Worm (Caenorhabditis elegans) whole organism, L4 larva: ENCODE measurements around the gene fem-3.

Source experiments
- R02D3.7 ChIP-seq: fragments of 150-350 bp; sonication (generic microtip); optimal IDR thresholded peaks from 3 replicates; lab custom pipeline; 2014; ENCODE audit warnings: missing biosample characterization, missing genetic modification characterization
- pqm-1 ChIP-seq: sonication (generic microtip); optimal IDR thresholded peaks from 2 replicates; lab custom pipeline; 2017; ENCODE audit warnings: missing biosample characterization, missing genetic modification characterization

- no peak for TF ChIP-seq pqm-1 (tag; lab: Kevin White, UChicago)
- no peak for TF ChIP-seq R02D3.7 (tag; lab: Kevin White, UChicago)
Observed at ce11 chrIV:9154263-9154662, 49.5 kb downstream of the fem-3 start, which contains the start of gene F23B2.10.
